Worm (Caenorhabditis elegans) whole organism, early embryonic: ENCODE results near the gene Y43F8B.29.

Experiments used
- F13C5.2 ChIP-seq: sonication (generic microtip); optimal IDR thresholded peaks from 2 replicates; lab custom pipeline; 2017; ENCODE audit warnings: mild to moderate bottlenecking, missing genetic modification characterization, inconsistent platforms, missing compliant biosample characterization
- aly-1 ChIP-seq: sonication (generic microtip); optimal IDR thresholded peaks from 2 replicates; lab custom pipeline; 2016; ENCODE audit warnings: missing genetic modification characterization, missing compliant biosample characterization
- ama-1 ChIP-seq: fragments of 150-350 bp; optimal IDR thresholded peaks from 2 replicates; lab custom pipeline; 2014
- ets-7 ChIP-seq: sonication (generic microtip); optimal IDR thresholded peaks from 2 replicates; lab custom pipeline; 2016; ENCODE audit warnings: missing genotype, missing genetic modification characterization, missing compliant biosample characterization
- flt-1 ChIP-seq: fragments of 200-800 bp; sonication (Bioruptor generic); IDR thresholded peaks from 2 replicates; pipeline ENCODE4 v1.3.6; 2022; ENCODE audit warnings: missing genetic modification characterization, missing compliant biosample characterization
- hmbx-1 ChIP-seq: sonication (generic microtip); optimal IDR thresholded peaks from 2 replicates; lab custom pipeline; 2016; ENCODE audit warnings: mild to moderate bottlenecking, missing genetic modification characterization, missing compliant biosample characterization
- hnd-1 ChIP-seq: sonication (generic microtip); optimal IDR thresholded peaks from 2 replicates; lab custom pipeline; 2016; ENCODE audit warnings: missing genetic modification characterization, missing compliant biosample characterization
- pes-1 ChIP-seq: fragments of 200-800 bp; sonication (Bioruptor generic); IDR thresholded peaks from 2 replicates; pipeline ENCODE4 v1.3.6; 2022; ENCODE audit warnings: missing genetic modification reagents, missing genetic modification characterization, missing compliant biosample characterization
- scrt-1 ChIP-seq: fragments of 200-800 bp; sonication (Bioruptor generic); IDR thresholded peaks from 2 replicates; pipeline ENCODE4 v1.3.6; 2022; ENCODE audit warnings: missing genetic modification characterization, missing compliant biosample characterization
- tbx-37 ChIP-seq: fragments of 200-800 bp; sonication (Bioruptor generic); conservative IDR thresholded peaks from 2 replicates; pipeline ENCODE4 v1.3.6; 2022; ENCODE audit warnings: missing genetic modification reagents, missing genetic modification characterization, missing compliant biosample characterization

ce11 chrV:19495145-19495544 is 3.7 kb downstream of the Y43F8B.29 start:
- TF ChIP-seq ama-1 (lab: Kevin White, UChicago), result no peak
- TF ChIP-seq pes-1 (GFP tag; lab: Robert Waterston, UW), result no peak
- no peak for TF ChIP-seq aly-1 (tag; lab: Kevin White, UChicago)
- no peak for TF ChIP-seq tbx-37 (GFP tag; lab: Robert Waterston, UW)
- no peak for TF ChIP-seq hmbx-1 (tag; lab: Kevin White, UChicago)
- no peak for TF ChIP-seq scrt-1 (GFP tag; lab: Robert Waterston, UW)
- no peak for TF ChIP-seq hnd-1
- TF ChIP-seq F13C5.2, result no peak
- no peak for TF ChIP-seq flt-1 (GFP tag; lab: Robert Waterston, UW)
- TF ChIP-seq ets-7 (tag; lab: Kevin White, UChicago), result no peak
